Fruit fly (Drosophila melanogaster): ENCODE results near the gene MICAL-like.

dm6 chr3L:13022854-13023560, 7.9 kb upstream of the MICAL-like start, which contains the start of gene RpS12:
- TF ChIP-seq psq (optimal IDR thresholded peaks at IDR 0.05): no peak
- TF ChIP-seq Myc (optimal IDR thresholded peaks at IDR 0.05): no peak
- TF ChIP-seq h (optimal IDR thresholded peaks at IDR 0.05): no peak
- TF ChIP-seq insv (optimal IDR thresholded peaks at IDR 0.05): no peak
- no peak for TF ChIP-seq ttk (optimal IDR thresholded peaks at IDR 0.05)
- TF ChIP-seq Sin3A (optimal IDR thresholded peaks at IDR 0.05): no peak

Data from Kc167 (cell line).